Fruit fly (Drosophila melanogaster): ENCODE measurements around the gene Vm26Aa.

Vm26Aa gene

DNA sequence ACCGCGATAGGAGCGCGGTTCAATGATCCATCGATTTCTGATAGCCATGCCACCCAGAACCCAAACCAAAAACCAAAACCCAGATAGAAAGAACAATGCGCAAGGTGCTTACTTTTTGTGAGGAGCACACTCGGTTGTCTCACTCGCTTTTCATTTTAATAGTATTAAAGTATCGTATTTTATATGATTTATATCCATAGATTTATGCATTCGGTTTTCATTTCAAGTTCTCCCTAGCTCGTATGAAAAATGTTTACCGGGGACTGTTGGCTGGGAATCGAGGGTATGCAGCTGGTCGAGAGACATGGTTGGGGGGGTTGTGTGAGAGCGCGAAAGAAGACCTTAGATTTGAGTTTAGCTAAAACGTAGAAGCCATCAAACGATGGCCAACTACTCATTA is 11.9 kb upstream of the Vm26Aa start (continued):
- TF ChIP-seq CG1621 (tag; optimal IDR thresholded peaks at IDR 0.05) (no peak), CG11762 (GFP tag; optimal IDR thresholded peaks at IDR 0.05; ENCODE audit: insufficient read depth) (no peak), CG3919 (GFP tag; optimal IDR thresholded peaks at IDR 0.05) (no peak), Sox14 (GFP tag; optimal IDR thresholded peaks at IDR 0.05) (peak; percentile 23), acj6 (GFP tag; optimal IDR thresholded peaks at IDR 0.05) (no peak), Eip75B (GFP tag; optimal IDR thresholded peaks at IDR 0.05) (no peak), CG7368 (GFP tag; optimal IDR thresholded peaks at IDR 0.05) (no peak)

DNA sequence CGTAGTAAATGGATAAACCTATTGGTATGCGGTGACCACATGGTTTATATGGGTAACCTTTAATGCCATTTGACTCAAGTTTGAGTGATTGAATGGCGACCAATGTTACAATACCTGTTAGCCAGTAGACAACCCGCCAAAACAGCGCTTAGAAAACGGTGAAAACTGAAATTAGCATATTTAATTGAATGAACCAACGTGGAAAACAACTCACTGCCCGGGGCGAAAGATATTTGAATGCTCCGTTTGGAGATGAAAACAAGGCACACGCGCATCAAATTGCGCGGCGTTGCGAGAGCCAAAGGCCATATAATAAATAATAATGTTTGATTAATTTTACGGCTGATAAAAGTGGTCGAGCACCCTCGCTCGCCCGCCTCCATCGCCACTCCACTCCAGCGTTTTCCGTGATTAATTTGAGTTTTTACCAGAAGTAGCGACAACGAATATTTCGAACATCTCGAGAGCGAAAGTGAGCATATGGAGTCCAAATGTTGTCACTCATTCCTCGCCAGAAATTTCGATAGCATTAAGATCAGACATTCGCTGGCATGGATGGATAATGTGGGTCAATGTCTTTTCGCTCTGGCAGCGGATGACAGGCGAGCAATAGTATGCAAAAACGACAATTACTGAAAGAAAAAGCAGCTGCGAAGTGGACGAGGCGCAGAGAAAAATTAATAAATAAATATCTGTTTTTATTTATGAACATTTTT is 11.1 kb upstream of the Vm26Aa start:
- TF ChIP-seq CG10631 (GFP tag; optimal IDR thresholded peaks at IDR 0.05) = no peak
- peak; percentile 41 for TF ChIP-seq Eip78C (GFP tag)
- TF ChIP-seq Sox14 (GFP tag; optimal IDR thresholded peaks at IDR 0.05) = no peak
- no peak for TF ChIP-seq Ets96B (tag; optimal IDR thresholded peaks at IDR 0.05)
- TF ChIP-seq fkh (GFP tag; optimal IDR thresholded peaks at IDR 0.05) = no peak
- no peak for TF ChIP-seq topi (GFP tag; optimal IDR thresholded peaks at IDR 0.05)
- TF ChIP-seq CG10669 (GFP tag; optimal IDR thresholded peaks at IDR 0.05) = no peak
- peak; percentile 96 for TF ChIP-seq svp (GFP tag)
- no peak for TF ChIP-seq achi (GFP tag; optimal IDR thresholded peaks at IDR 0.05)
- no peak for TF ChIP-seq CG34406 (GFP tag; optimal IDR thresholded peaks at IDR 0.05)
- TF ChIP-seq CG8319 (GFP tag; optimal IDR thresholded peaks at IDR 0.05) = no peak

- TF ChIP-seq CG3919 (GFP tag; optimal IDR thresholded peaks at IDR 0.05) (no peak), CG32006 (GFP tag; optimal IDR thresholded peaks at IDR 0.05) (no peak), CG6276 (GFP tag; optimal IDR thresholded peaks at IDR 0.05) (no peak), Ets21C (GFP tag; optimal IDR thresholded peaks at IDR 0.05) (no peak), fkh (GFP tag; optimal IDR thresholded peaks at IDR 0.05) (no peak), CG16779 (tag; optimal IDR thresholded peaks at IDR 0.05) (no peak), Lpt (GFP tag; optimal IDR thresholded peaks at IDR 0.05) (no peak), CG15336 (GFP tag; IDR thresholded peaks at IDR 0.05) (no peak), vri (GFP tag; optimal IDR thresholded peaks at IDR 0.05) (no peak), ss (GFP tag; optimal IDR thresholded peaks at IDR 0.05) (no peak), Sox14 (GFP tag; optimal IDR thresholded peaks at IDR 0.05) (no peak), Gug (GFP tag; IDR thresholded peaks at IDR 0.05) (no peak), CG8632 (GFP tag; optimal IDR thresholded peaks at IDR 0.05) (no peak)
These were observed 9.4 kb upstream of the Vm26Aa start, which contains the start of gene Ucp4B for dm6 chr2L:5969559-5969958. Gene Ucp4B, plus strand, starts transcription at chr2L:5969859.

DNA sequence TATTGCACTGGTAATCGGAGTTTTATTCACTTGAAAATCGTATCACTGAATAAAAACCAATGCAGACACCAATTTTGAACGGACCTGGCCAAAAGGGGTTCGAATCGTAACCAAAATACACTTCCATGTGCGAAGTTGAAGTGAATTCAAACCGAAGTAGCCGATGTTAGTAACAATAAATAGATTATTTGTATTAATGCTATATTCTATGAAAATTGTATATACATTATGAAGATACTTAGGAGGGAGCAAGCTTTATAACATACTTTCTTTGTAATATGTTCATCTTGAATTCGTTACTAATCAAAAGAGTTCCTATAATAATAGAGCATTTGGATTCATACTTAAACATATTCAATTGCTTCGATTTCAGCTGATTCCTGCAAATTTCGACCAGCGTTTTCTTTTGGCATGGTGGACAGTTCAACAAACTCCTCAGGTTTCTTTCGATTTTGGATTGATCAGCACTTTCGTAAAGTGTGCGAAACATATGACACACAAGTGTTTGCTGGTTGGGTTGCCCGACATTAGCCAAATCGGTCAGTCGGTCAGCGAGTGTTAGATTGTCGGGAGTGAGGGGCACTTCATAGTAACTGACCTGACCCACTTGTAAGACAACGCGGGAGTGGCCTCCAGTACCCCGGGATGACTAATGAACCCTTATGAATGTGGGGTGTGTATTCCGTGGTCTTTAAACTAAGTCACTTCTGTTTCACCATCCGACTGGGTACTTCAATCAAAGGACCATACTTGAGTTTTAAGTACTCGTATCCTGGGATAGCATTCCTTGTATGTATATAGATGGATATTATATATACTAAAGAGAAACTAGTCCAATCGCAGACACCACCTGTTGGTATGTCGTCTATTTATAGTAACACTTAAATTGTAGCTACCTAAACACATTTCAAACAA is 7.8 kb upstream of the Vm26Aa start, which contains the start of the genes CG13992 and Ucp4C:
Gene CG13992, minus strand, starts transcription at position 51 of the 915 bp plus-strand sequence.
Gene Ucp4C, plus strand, starts transcription at position 865 of the 915 bp plus-strand sequence.
- TF ChIP-seq CG6808 (GFP tag; optimal IDR thresholded peaks at IDR 0.05) (no peak), Eip75B (GFP tag; optimal IDR thresholded peaks at IDR 0.05) (no peak), CG11762 (GFP tag; optimal IDR thresholded peaks at IDR 0.05; ENCODE audit: insufficient read depth) (no peak), spab (GFP tag; optimal IDR thresholded peaks at IDR 0.05) (no peak), net (GFP tag; optimal IDR thresholded peaks at IDR 0.05) (no peak), CG34406 (GFP tag; optimal IDR thresholded peaks at IDR 0.05) (no peak), CG3919 (GFP tag; optimal IDR thresholded peaks at IDR 0.05) (no peak), CG6792 (GFP tag; optimal IDR thresholded peaks at IDR 0.05) (no peak), pdm3 (GFP tag; optimal IDR thresholded peaks at IDR 0.05) (no peak), Hr4 (GFP tag; optimal IDR thresholded peaks at IDR 0.05) (no peak), CG15336 (GFP tag; IDR thresholded peaks at IDR 0.05) (no peak), Gug (GFP tag; IDR thresholded peaks at IDR 0.05) (no peak), svp (GFP tag) (no peak), CG32006 (GFP tag; optimal IDR thresholded peaks at IDR 0.05) (no peak), ss (GFP tag; optimal IDR thresholded peaks at IDR 0.05) (no peak), dac (GFP tag; optimal IDR thresholded peaks at IDR 0.05) (no peak), CG6276 (GFP tag; optimal IDR thresholded peaks at IDR 0.05) (no peak), Ets96B (tag; optimal IDR thresholded peaks at IDR 0.05) (no peak), Sox15 (GFP tag; optimal IDR thresholded peaks at IDR 0.05) (no peak), CG10631 (GFP tag; optimal IDR thresholded peaks at IDR 0.05) (no peak)

Measured in whole organism, prepupa.